Worm (Caenorhabditis elegans): ENCODE data around the gene cut-1.
A peak's percentile ranks its signal among the peaks of the same experiment; 100 is the strongest.

Gene cut-1

DNA sequence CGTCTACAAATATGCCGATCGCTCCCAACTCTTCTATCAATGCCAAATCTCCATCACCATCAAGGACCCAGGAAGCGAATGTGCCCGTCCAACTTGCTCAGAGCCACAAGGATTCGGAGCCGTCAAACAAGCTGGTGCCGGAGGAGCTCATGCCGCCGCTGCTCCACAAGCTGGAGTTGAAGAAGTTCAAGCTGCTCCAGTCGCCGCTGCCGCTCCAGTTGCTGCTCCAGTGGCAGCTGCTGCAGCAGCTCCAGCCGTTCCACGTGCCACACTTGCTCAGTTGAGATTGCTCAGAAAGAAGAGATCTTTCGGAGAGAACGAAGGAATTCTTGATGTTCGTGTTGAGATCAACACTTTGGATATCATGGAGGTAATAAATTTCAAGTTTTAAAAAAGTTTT is 1.9 kb downstream of the cut-1 start:
- TF ChIP-seq gmeb-2 (tag; optimal IDR thresholded peaks at IDR 0.05), result no peak
- TF ChIP-seq ceh-48 (tag; optimal IDR thresholded peaks at IDR 0.05), result no peak
- TF ChIP-seq fkh-10 (GFP tag; optimal IDR thresholded peaks at IDR 0.05), result no peak
- TF ChIP-seq ref-2 (tag; optimal IDR thresholded peaks at IDR 0.05), result no peak
- TF ChIP-seq unc-3 (GFP tag; conservative IDR thresholded peaks at IDR 0.05), result no peak
- no peak for TF ChIP-seq unc-3 (tag; optimal IDR thresholded peaks at IDR 0.05)
- TF ChIP-seq tbx-7 (tag; optimal IDR thresholded peaks at IDR 0.05), result no peak
- no peak for TF ChIP-seq pha-2 (tag; optimal IDR thresholded peaks at IDR 0.05)
- no peak for TF ChIP-seq sox-4 (tag; optimal IDR thresholded peaks at IDR 0.05)
- no peak for TF ChIP-seq syd-9 (tag; optimal IDR thresholded peaks at IDR 0.05)

DNA sequence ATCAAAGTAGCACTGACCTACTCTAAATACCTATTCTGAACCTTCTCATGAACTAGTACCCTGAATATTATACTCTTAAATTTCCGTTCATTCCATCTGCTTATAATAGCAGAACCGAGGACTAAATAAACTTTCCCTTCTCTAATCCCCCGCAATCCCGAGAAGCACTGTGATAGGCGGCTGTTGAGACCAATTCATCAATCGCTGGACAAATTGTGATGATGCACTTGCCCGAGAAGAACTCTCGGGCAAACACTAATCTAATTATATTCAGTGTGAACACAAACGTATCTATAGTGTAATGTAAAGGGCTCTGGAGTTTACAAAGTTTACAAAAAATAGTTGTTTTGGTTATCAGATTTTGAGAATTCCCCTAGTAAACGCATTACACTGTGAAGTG is 6.0 kb downstream of the cut-1 start:
- peak; percentile 59 for TF ChIP-seq unc-55 (GFP tag; optimal IDR thresholded peaks at IDR 0.05)
- no peak for TF ChIP-seq tbx-7 (tag; optimal IDR thresholded peaks at IDR 0.05)

DNA sequence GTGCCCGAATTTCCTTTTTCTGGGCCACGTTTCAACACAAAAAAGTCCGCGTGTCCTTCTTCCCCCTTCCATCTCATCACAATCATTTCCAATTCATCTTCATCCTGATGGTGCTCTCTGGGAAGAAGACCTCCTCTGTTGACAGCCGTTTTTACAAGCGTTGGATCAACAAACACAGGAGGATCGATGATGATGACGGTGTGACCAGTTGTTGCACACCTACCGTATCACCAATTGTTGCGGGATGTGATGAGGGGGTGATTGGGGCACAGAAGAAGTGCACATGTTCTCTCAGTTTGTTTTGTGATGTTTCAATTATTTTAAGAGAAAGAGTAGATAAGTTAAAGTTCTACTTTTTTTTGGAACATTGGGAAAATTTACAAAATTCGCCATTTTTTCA is 6.6 kb downstream of the cut-1 start:
- no peak for TF ChIP-seq hlh-15 (tag; optimal IDR thresholded peaks at IDR 0.05)
- no peak for TF ChIP-seq zip-5 (tag; optimal IDR thresholded peaks at IDR 0.05)
- no peak for TF ChIP-seq eyg-1 (tag; optimal IDR thresholded peaks at IDR 0.05)
- no peak for TF ChIP-seq hlh-8 (tag; optimal IDR thresholded peaks at IDR 0.05)
- no peak for TF ChIP-seq T23F11.4 (GFP tag; optimal IDR thresholded peaks at IDR 0.05)
- TF ChIP-seq Y22D7AL.16 (tag; optimal IDR thresholded peaks at IDR 0.05), result no peak
- TF ChIP-seq nfya-1 (tag; optimal IDR thresholded peaks at IDR 0.05), result no peak
- no peak for TF ChIP-seq pha-2 (tag; optimal IDR thresholded peaks at IDR 0.05)
- no peak for TF ChIP-seq ztf-16 (tag; optimal IDR thresholded peaks at IDR 0.05)
- TF ChIP-seq pros-1 (tag; optimal IDR thresholded peaks at IDR 0.05), result no peak
- no peak for TF ChIP-seq pag-3 (tag; optimal IDR thresholded peaks at IDR 0.05; ENCODE audit: borderline replicate concordance)
- TF ChIP-seq syd-9 (tag; optimal IDR thresholded peaks at IDR 0.05), result no peak
- no peak for TF ChIP-seq che-1 (tag; optimal IDR thresholded peaks at IDR 0.05)
- TF ChIP-seq ceh-48 (tag; optimal IDR thresholded peaks at IDR 0.05), result no peak
- TF ChIP-seq gmeb-2 (tag; optimal IDR thresholded peaks at IDR 0.05), result no peak
- no peak for TF ChIP-seq ceh-22 (tag; optimal IDR thresholded peaks at IDR 0.05)
- TF ChIP-seq fkh-6 (tag; optimal IDR thresholded peaks at IDR 0.05), result no peak

DNA sequence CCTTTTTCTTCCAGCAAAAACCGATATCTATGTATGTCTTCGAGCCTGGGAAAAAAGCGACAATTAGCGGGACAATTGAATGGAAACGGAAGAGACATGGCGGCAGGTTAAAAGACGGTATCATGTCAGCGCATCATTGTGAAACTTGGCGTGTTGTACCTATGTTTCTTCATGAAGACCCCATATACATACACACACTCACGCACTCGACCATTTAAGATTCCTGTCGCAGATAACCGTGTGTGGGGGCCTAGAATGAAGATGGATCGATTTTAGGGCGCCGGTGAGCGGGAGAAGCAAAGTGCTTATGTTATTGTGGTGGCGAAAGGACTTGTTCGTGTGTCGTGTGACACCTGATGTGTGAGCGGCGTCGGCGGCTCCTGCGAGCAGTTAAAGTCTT is 8.0 kb downstream of the cut-1 start:
- no peak for TF ChIP-seq ceh-19 (GFP tag; optimal IDR thresholded peaks at IDR 0.05)
- no peak for TF ChIP-seq ref-2 (tag; optimal IDR thresholded peaks at IDR 0.05)
- TF ChIP-seq dve-1 (tag; optimal IDR thresholded peaks at IDR 0.05), result no peak
- TF ChIP-seq nhr-232 (tag; optimal IDR thresholded peaks at IDR 0.05), result no peak
- no peak for TF ChIP-seq odd-2 (tag; optimal IDR thresholded peaks at IDR 0.05)
- TF ChIP-seq C08G9.2 (tag; optimal IDR thresholded peaks at IDR 0.05), result no peak

DNA sequence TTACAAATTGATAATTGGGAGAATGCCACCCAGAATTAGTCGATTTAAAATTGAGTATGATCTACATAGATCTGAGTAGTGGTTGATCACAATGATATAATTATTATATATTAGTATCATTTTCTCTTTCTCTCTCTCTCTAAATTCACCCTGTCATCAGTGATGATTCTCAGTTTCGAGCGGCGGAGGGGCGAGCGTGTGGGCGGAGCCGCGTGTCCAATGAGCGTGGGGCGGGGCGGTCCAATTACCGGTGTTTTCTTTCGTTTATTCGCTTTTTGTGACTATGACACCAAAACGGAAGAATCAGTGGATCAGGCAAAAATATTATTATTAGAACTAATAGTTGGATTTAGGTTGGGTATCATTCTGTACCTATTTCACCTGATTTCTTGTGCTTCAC is 11.0 kb downstream of the cut-1 start:
- TF ChIP-seq nfya-1 (tag; optimal IDR thresholded peaks at IDR 0.05), result peak; percentile 93
- no peak for TF ChIP-seq pha-2 (tag; optimal IDR thresholded peaks at IDR 0.05)

DNA sequence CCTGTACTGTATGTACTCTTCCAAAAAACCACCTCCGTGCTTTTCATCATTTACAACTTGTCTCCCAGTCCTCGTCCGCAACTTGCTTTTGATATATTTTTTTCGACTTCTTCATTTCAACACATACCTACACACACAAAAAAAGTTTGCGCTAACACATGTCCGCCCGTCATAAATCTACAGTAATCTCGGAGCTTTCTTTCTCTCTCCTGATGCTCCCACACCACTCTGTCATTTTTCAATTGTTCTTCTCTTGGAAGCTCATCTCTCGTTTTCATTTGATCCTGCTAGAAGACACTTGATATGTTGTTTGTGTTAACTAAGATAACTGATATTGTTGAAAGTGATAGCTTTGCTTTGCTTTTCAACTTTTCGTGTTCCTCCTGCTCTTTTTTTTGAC is 12.3 kb downstream of the cut-1 start:
- TF ChIP-seq elt-4 (tag; optimal IDR thresholded peaks at IDR 0.05) (no peak), hlh-13 (GFP tag; optimal IDR thresholded peaks at IDR 0.05) (no peak), che-1 (tag; optimal IDR thresholded peaks at IDR 0.05) (no peak), ceh-48 (tag; optimal IDR thresholded peaks at IDR 0.05) (no peak), tbx-7 (tag; optimal IDR thresholded peaks at IDR 0.05) (no peak), nfya-1 (tag; optimal IDR thresholded peaks at IDR 0.05) (no peak), sdc-2 (tag; optimal IDR thresholded peaks at IDR 0.05) (no peak), F13H6.1 (tag; optimal IDR thresholded peaks at IDR 0.05) (no peak), elt-2 (tag; optimal IDR thresholded peaks at IDR 0.05) (no peak), tbx-2 (tag; optimal IDR thresholded peaks at IDR 0.05) (no peak), ceh-18 (tag; optimal IDR thresholded peaks at IDR 0.05) (no peak), ceh-19 (GFP tag; optimal IDR thresholded peaks at IDR 0.05) (no peak)

Data from whole organism, late embryonic.